Worm (Caenorhabditis elegans) whole organism, L4 larva: ENCODE data around the gene Y46E12A.2.

Experiments
- D1046.2 ChIP-seq: fragments of 200-800 bp; sonication (Bioruptor generic); IDR thresholded peaks from 2 replicates; pipeline ENCODE4 v1.3.6; 2022; ENCODE audit warnings: missing genetic modification characterization, missing compliant biosample characterization
- F26F4.8 ChIP-seq: fragments of 200-800 bp; sonication (Bioruptor generic); conservative IDR thresholded peaks from 2 replicates; pipeline ENCODE4 v1.3.6; 2022; ENCODE audit warnings: missing genetic modification characterization, missing compliant biosample characterization
- F44E2.7 ChIP-seq: fragments of 200-800 bp; sonication (Bioruptor generic); IDR thresholded peaks from 2 replicates; pipeline ENCODE4 v2.1.2; 2022; ENCODE audit warnings: missing genetic modification characterization, missing compliant biosample characterization
- Y105C5A.15 ChIP-seq: fragments of 200-800 bp; sonication (Bioruptor generic); IDR thresholded peaks from 2 replicates; pipeline ENCODE4 v1.3.6; 2022; ENCODE audit warnings: missing genetic modification characterization, missing compliant biosample characterization
- Y48G9A.11 ChIP-seq: fragments of 200-800 bp; sonication (Bioruptor generic); IDR thresholded peaks from 2 replicates; pipeline ENCODE4 v1.3.6; 2022; ENCODE audit warnings: missing genetic modification reagents, missing genetic modification characterization, missing compliant biosample characterization
- ZK337.2 ChIP-seq: fragments of 200-800 bp; sonication (Bioruptor generic); IDR thresholded peaks from 2 replicates; pipeline ENCODE4 v1.3.6; 2022; ENCODE audit warnings: missing genetic modification reagents, missing genetic modification characterization, missing compliant biosample characterization
- aha-1 ChIP-seq: fragments of 150-350 bp; peaks from one replicate; lab custom pipeline; 2014; ENCODE audit warnings: missing biosample characterization, missing genetic modification characterization
- ama-1 ChIP-seq: fragments of 150-350 bp; optimal IDR thresholded peaks from 2 replicates; lab custom pipeline; 2014; ENCODE audit warnings: inconsistent platforms, mixed read lengths
- arid-1 ChIP-seq: fragments of 200-800 bp; sonication (Bioruptor generic); conservative IDR thresholded peaks from 2 replicates; pipeline ENCODE4 v1.3.6; 2022; ENCODE audit warnings: missing genetic modification reagents, missing genetic modification characterization, missing compliant biosample characterization
- ceh-28 ChIP-seq: fragments of 150-350 bp; optimal IDR thresholded peaks from 2 replicates; lab custom pipeline; 2014; ENCODE audit warnings: missing biosample characterization, missing genetic modification reagents, missing genetic modification characterization
- ceh-44 ChIP-seq: fragments of 200-800 bp; sonication (Bioruptor generic); IDR thresholded peaks from 2 replicates; pipeline ENCODE4 v1.3.6; 2022; ENCODE audit warnings: missing genetic modification reagents, missing genetic modification characterization, missing compliant biosample characterization
- ceh-62 ChIP-seq: sonication (generic microtip); optimal IDR thresholded peaks from 2 replicates; lab custom pipeline; 2017; ENCODE audit warnings: missing biosample characterization, missing genetic modification characterization
- ces-1 ChIP-seq: fragments of 150-350 bp; sonication (generic microtip); optimal IDR thresholded peaks from 4 replicates; lab custom pipeline; 2014; ENCODE audit warnings: missing biosample characterization, missing genetic modification reagents, missing genetic modification characterization
- daf-16 ChIP-seq, 3 experiments: sonication (generic microtip); optimal IDR thresholded peaks; 2 replicates each; lab custom pipeline; 2016 to 2017; ENCODE audit warnings: missing genetic modification characterization in 3 of 3, missing genetic modification reagents in 3 of 3, mild to moderate bottlenecking in 2 of 3, missing compliant biosample characterization in 2 of 3, missing biosample characterization in 1 of 3, moderate library complexity in 1 of 3
- daf-8 ChIP-seq: fragments of 200-800 bp; sonication (Bioruptor generic); IDR thresholded peaks from 2 replicates; pipeline ENCODE4 v1.3.6; 2022; ENCODE audit warnings: missing genetic modification characterization, missing compliant biosample characterization
- dmd-6 ChIP-seq: fragments of 200-800 bp; sonication (Bioruptor generic); IDR thresholded peaks from 2 replicates; pipeline ENCODE4 v1.3.6; 2022; ENCODE audit warnings: missing genetic modification reagents, missing genetic modification characterization, missing compliant biosample characterization
- dmd-8 ChIP-seq: fragments of 200-800 bp; sonication (Bioruptor generic); IDR thresholded peaks from 2 replicates; pipeline ENCODE4 v1.3.6; 2022; ENCODE audit warnings: missing genetic modification characterization, missing compliant biosample characterization
- dmd-9 ChIP-seq: fragments of 200-800 bp; sonication (Bioruptor generic); IDR thresholded peaks from 2 replicates; pipeline ENCODE4 v1.3.6; 2022; ENCODE audit warnings: missing genetic modification reagents, missing genetic modification characterization, missing compliant biosample characterization
- duxl-1 ChIP-seq: sonication (generic microtip); optimal IDR thresholded peaks from 2 replicates; lab custom pipeline; 2016; ENCODE audit warnings: mild to moderate bottlenecking, missing genetic modification characterization, moderate library complexity, missing compliant biosample characterization; ENCODE audit not compliant: poor library complexity
- egl-43 ChIP-seq: fragments of 200-800 bp; sonication (Bioruptor generic); IDR thresholded peaks from 2 replicates; pipeline ENCODE4 v1.3.6; 2022; ENCODE audit warnings: missing genetic modification reagents, missing genetic modification characterization, missing compliant biosample characterization
- fos-1 ChIP-seq: fragments of 150-350 bp; optimal IDR thresholded peaks from 2 replicates; lab custom pipeline; 2014; ENCODE audit warnings: missing biosample characterization, missing genetic modification characterization
- gei-8 ChIP-seq: fragments of 200-800 bp; sonication (Bioruptor generic); optimal IDR thresholded peaks from 2 replicates; lab custom pipeline; 2018; ENCODE audit warnings: mild to moderate bottlenecking, missing genetic modification characterization, missing compliant biosample characterization
- jun-1 ChIP-seq: fragments of 150-350 bp; optimal IDR thresholded peaks from 2 replicates; lab custom pipeline; 2014; ENCODE audit warnings: missing biosample characterization, missing genetic modification reagents, missing genetic modification characterization
- lim-7 ChIP-seq: fragments of 200-800 bp; sonication (Bioruptor generic); IDR thresholded peaks from 2 replicates; pipeline ENCODE4 v1.3.6; 2022; ENCODE audit warnings: missing genetic modification characterization, missing compliant biosample characterization
- lin-1 ChIP-seq: fragments of 200-800 bp; sonication (Bioruptor generic); IDR thresholded peaks from 2 replicates; pipeline ENCODE4 v1.3.6; 2022; ENCODE audit warnings: missing genetic modification reagents, missing genetic modification characterization, missing compliant biosample characterization
- lin-13 ChIP-seq: fragments of 150-350 bp; optimal IDR thresholded peaks from 2 replicates; lab custom pipeline; 2014; ENCODE audit warnings: missing biosample characterization, missing genetic modification reagents, missing genetic modification characterization
- lin-38 ChIP-seq: fragments of 200-800 bp; sonication (Bioruptor generic); IDR thresholded peaks from 2 replicates; pipeline ENCODE4 v1.3.6; 2022; ENCODE audit warnings: missing genetic modification reagents, missing genetic modification characterization, missing compliant biosample characterization
- madf-5 ChIP-seq, 2 experiments: fragments of 200-800 bp; sonication (Bioruptor generic); IDR thresholded peaks; 2 replicates each; pipeline ENCODE4 v1.3.6; 2022; ENCODE audit warnings: missing compliant biosample characterization in 2 of 2, missing genetic modification characterization in 2 of 2
- mdt-29 ChIP-seq: fragments of 200-800 bp; sonication (Bioruptor generic); IDR thresholded peaks from 2 replicates; pipeline ENCODE4 v1.3.6; 2022; ENCODE audit warnings: missing genetic modification reagents, missing genetic modification characterization, missing compliant biosample characterization
- mes-2 ChIP-seq: sonication (generic microtip); optimal IDR thresholded peaks from 2 replicates; lab custom pipeline; 2016; ENCODE audit warnings: missing genotype, mild to moderate bottlenecking, missing genetic modification characterization, missing compliant biosample characterization; ENCODE audit not compliant: poor library complexity, severe bottlenecking
- mxl-2 ChIP-seq: fragments of 200-800 bp; sonication (Bioruptor generic); conservative IDR thresholded peaks from 2 replicates; pipeline ENCODE4 v1.3.6; 2022; ENCODE audit warnings: missing genetic modification reagents, missing genetic modification characterization, missing compliant biosample characterization
- nhr-10 ChIP-seq: fragments of 150-350 bp; optimal IDR thresholded peaks from 2 replicates; lab custom pipeline; 2014; ENCODE audit warnings: missing biosample characterization, missing genetic modification characterization
- nhr-6 ChIP-seq: fragments of 150-350 bp; optimal IDR thresholded peaks from 2 replicates; lab custom pipeline; 2014; ENCODE audit warnings: missing biosample characterization, missing genetic modification characterization
- nhr-76 ChIP-seq: fragments of 150-350 bp; optimal IDR thresholded peaks from 2 replicates; lab custom pipeline; 2014; ENCODE audit warnings: missing biosample characterization, missing genetic modification characterization
- pha-4 ChIP-seq, 2 experiments: fragments of 150-350 bp in 1 of 2; fragments of 200-800 bp in 1 of 2; sonication (Bioruptor generic) in 1 of 2; IDR thresholded peaks in 1 of 2; optimal IDR thresholded peaks in 1 of 2; 2 replicates each; pipeline versions ENCODE4 v1.3.6 to Lab custom; 2014 to 2022; ENCODE audit warnings: missing genetic modification characterization in 2 of 2, missing genetic modification reagents in 2 of 2, missing biosample characterization in 1 of 2, missing compliant biosample characterization in 1 of 2
- rbr-2 ChIP-seq: sonication (generic microtip); optimal IDR thresholded peaks from 2 replicates; lab custom pipeline; 2016; ENCODE audit warnings: missing genotype, missing genetic modification characterization, missing compliant biosample characterization
- set-16 ChIP-seq: fragments of 200-800 bp; sonication (Bioruptor generic); IDR thresholded peaks from 2 replicates; pipeline ENCODE4 v1.3.6; 2022; ENCODE audit warnings: missing genetic modification reagents, missing genetic modification characterization, missing compliant biosample characterization
- spr-1 ChIP-seq: sonication (generic microtip); optimal IDR thresholded peaks from 2 replicates; lab custom pipeline; 2016; ENCODE audit warnings: mild to moderate bottlenecking, missing genetic modification characterization, missing compliant biosample characterization
- spr-3 ChIP-seq: fragments of 200-800 bp; sonication (Bioruptor generic); optimal IDR thresholded peaks from 2 replicates; lab custom pipeline; 2018; ENCODE audit warnings: mild to moderate bottlenecking, missing genetic modification characterization, missing compliant biosample characterization
- tra-1 ChIP-seq: fragments of 200-800 bp; sonication (Bioruptor generic); IDR thresholded peaks from 2 replicates; pipeline ENCODE4 v1.3.6; 2022; ENCODE audit warnings: missing genetic modification reagents, missing genetic modification characterization, missing compliant biosample characterization
- vab-7 ChIP-seq: fragments of 200-800 bp; sonication (Bioruptor generic); IDR thresholded peaks from 2 replicates; pipeline ENCODE4 v1.3.6; 2022; ENCODE audit warnings: missing genetic modification reagents, missing genetic modification characterization, missing compliant biosample characterization
- zfp-2 ChIP-seq: sonication (generic microtip); optimal IDR thresholded peaks from 2 replicates; lab custom pipeline; 2016; ENCODE audit warnings: mild to moderate bottlenecking, missing genetic modification characterization, missing compliant biosample characterization
- zip-11 ChIP-seq: fragments of 200-800 bp; sonication (Bioruptor generic); IDR thresholded peaks from 2 replicates; pipeline ENCODE4 v1.3.6; 2022; ENCODE audit warnings: missing genetic modification characterization, missing compliant biosample characterization
- ztf-11 ChIP-seq: fragments of 150-350 bp; optimal IDR thresholded peaks from 2 replicates; lab custom pipeline; 2014; ENCODE audit warnings: missing biosample characterization, missing genetic modification characterization

The Y46E12A.2 gene

ce11 chrIII:1743081-1743480 lies 15.7 kb upstream of the Y46E12A.2 start:
- TF ChIP-seq Y105C5A.15 (GFP tag; lab: Robert Waterston, UW) (0 out of 2 replicates have a peak, but pooled peaks have one; percentile 10), nhr-10 (no peak), D1046.2 (0 out of 2 replicates have a peak, but pooled peaks have one; percentile 32), rbr-2 (tag; lab: Kevin White, UChicago) (no peak), gei-8 (GFP tag; lab: Kevin White, UChicago) (no peak), fos-1 (tag; lab: Kevin White, UChicago) (no peak), vab-7 (peak; percentile 29; the same call in 1 of the 2 replicates), ceh-44 (GFP tag; lab: Robert Waterston, UW) (no peak), ztf-11 (tag; lab: Kevin White, UChicago) (no peak), tra-1 (peak; percentile 16; the same call in 1 of the 2 replicates), set-16 (peak; percentile 33), daf-16 (GFP tag; optimal IDR thresholded peaks at IDR 0.05; lab: Kevin White, UChicago) (no peak), daf-16 (tag; optimal IDR thresholded peaks at IDR 0.05; lab: Kevin White, UChicago) (peak; percentile 25), lin-13 (GFP tag; lab: Kevin White, UChicago) (peak; percentile 34), zfp-2 (tag; lab: Kevin White, UChicago) (no peak), lin-38 (peak; percentile 45), zip-11 (GFP tag; lab: Robert Waterston, UW) (no peak), ceh-62 (tag; lab: Kevin White, UChicago) (no peak), mxl-2 (no peak), madf-5 (GFP tag; IDR thresholded peaks at IDR 0.05; lab: Robert Waterston, UW) (no peak), pha-4 (GFP tag; IDR thresholded peaks at IDR 0.05; lab: Robert Waterston, UW) (0 out of 2 replicates have a peak, but pooled peaks have one; percentile 21), pha-4 (tag; optimal IDR thresholded peaks at IDR 0.05; lab: Kevin White, UChicago) (no peak), ama-1 (lab: Kevin White, UChicago) (no peak), F44E2.7 (GFP tag; lab: Robert Waterston, UW) (0 out of 2 replicates have a peak, but pooled peaks have one; percentile 11), egl-43 (GFP tag; lab: Robert Waterston, UW) (peak; percentile 75), aha-1 (tag; lab: Kevin White, UChicago) (peak; percentile 73), lim-7 (GFP tag; lab: Robert Waterston, UW) (peak; percentile 66; the same call in 1 of the 2 replicates), mes-2 (tag; lab: Kevin White, UChicago) (peak; percentile 34), duxl-1 (tag; lab: Kevin White, UChicago) (no peak)
- TF ChIP-seq, all 104 proteins: peak for 14

- TF ChIP-seq duxl-1 (tag; lab: Kevin White, UChicago) = no peak
- TF ChIP-seq aha-1 (tag; lab: Kevin White, UChicago) = peak; percentile 51
These were observed 15.2 kb upstream of the Y46E12A.2 start for ce11 chrIII:1743488-1744020.

ce11 chrIII:1744486-1744885 lies 14.2 kb upstream of the Y46E12A.2 start:
- TF ChIP-seq dmd-6 (GFP tag; lab: Robert Waterston, UW) (0 out of 2 replicates have a peak, but pooled peaks have one; percentile 19), jun-1 (tag; lab: Kevin White, UChicago) (no peak), nhr-76 (no peak), daf-8 (GFP tag; lab: Robert Waterston, UW) (no peak), ZK337.2 (no peak), mes-2 (tag; lab: Kevin White, UChicago) (no peak), mdt-29 (GFP tag; lab: Robert Waterston, UW) (no peak), gei-8 (GFP tag; lab: Kevin White, UChicago) (no peak), set-16 (no peak), F26F4.8 (GFP tag; lab: Robert Waterston, UW) (peak; percentile 67; the same call in 1 of the 2 replicates), ceh-28 (tag; lab: Kevin White, UChicago) (no peak), spr-1 (no peak), egl-43 (GFP tag; lab: Robert Waterston, UW) (peak; percentile 62; the same call in 1 of the 2 replicates), nhr-6 (tag; lab: Kevin White, UChicago) (no peak), dmd-9 (GFP tag; lab: Robert Waterston, UW) (no peak), lin-13 (GFP tag; lab: Kevin White, UChicago) (peak; percentile 32), lin-1 (no peak), dmd-8 (GFP tag; lab: Robert Waterston, UW) (0 out of 2 replicates have a peak, but pooled peaks have one; percentile 43), spr-3 (GFP tag; lab: Kevin White, UChicago) (no peak), Y48G9A.11 (0 out of 2 replicates have a peak, but pooled peaks have one; percentile 31), pha-4 (GFP tag; IDR thresholded peaks at IDR 0.05; lab: Robert Waterston, UW) (0 out of 2 replicates have a peak, but pooled peaks have one; percentile 24), pha-4 (tag; optimal IDR thresholded peaks at IDR 0.05; lab: Kevin White, UChicago) (no peak), zfp-2 (tag; lab: Kevin White, UChicago) (no peak), ces-1 (GFP tag; lab: Kevin White, UChicago) (no peak), arid-1 (GFP tag; lab: Robert Waterston, UW) (no peak), lin-38 (peak; percentile 61), daf-16 (GFP tag; optimal IDR thresholded peaks at IDR 0.05; lab: Kevin White, UChicago) (peak in 1 of 2 experiments; percentile 31), daf-16 (tag; optimal IDR thresholded peaks at IDR 0.05; lab: Kevin White, UChicago) (no peak)
